Fruit fly (Drosophila melanogaster): ENCODE results near the gene Mettl3.

Gene Mettl3

dm6 chr3R:24051459-24052165 is 19.7 kb downstream of the Mettl3 start (continued):
- TF ChIP-seq crp (GFP tag; optimal IDR thresholded peaks at IDR 0.05) (peak in 1 of 2 experiments; percentile 26), ac (GFP tag; optimal IDR thresholded peaks at IDR 0.05) (no peak), Lpt (GFP tag; optimal IDR thresholded peaks at IDR 0.05) (no peak), CG13296 (GFP tag; optimal IDR thresholded peaks at IDR 0.05) (peak; percentile 3), CG1024 (GFP tag; IDR thresholded peaks at IDR 0.05) (0 out of 2 replicates have a peak, but pooled peaks have one; percentile 19), CG4707 (GFP tag; optimal IDR thresholded peaks at IDR 0.05) (no peak), gsb-n (tag; optimal IDR thresholded peaks at IDR 0.05) (no peak), CG11560 (tag; IDR thresholded peaks at IDR 0.05) (no peak), ftz-f1 (GFP tag; optimal IDR thresholded peaks at IDR 0.05) (peak; percentile 13), ERR (GFP tag; optimal IDR thresholded peaks at IDR 0.05) (peak; percentile 40), sima (GFP tag; optimal IDR thresholded peaks at IDR 0.05) (no peak), pros (GFP tag; optimal IDR thresholded peaks at IDR 0.05) (no peak), TFAM (GFP tag; optimal IDR thresholded peaks at IDR 0.05) (no peak), Dll (GFP tag; IDR thresholded peaks at IDR 0.05; ENCODE audit: partially characterized antibody) (0 out of 4 replicates have a peak, but pooled peaks have one; percentile 26), CG16779 (GFP tag; IDR thresholded peaks at IDR 0.05) (0 out of 2 replicates have a peak, but pooled peaks have one; percentile 25), zen2 (GFP tag; IDR thresholded peaks at IDR 0.05; ENCODE audit: partially characterized antibody) (no peak), Myb (GFP tag; optimal IDR thresholded peaks at IDR 0.05) (peak; percentile 53), Rfx (GFP tag; IDR thresholded peaks at IDR 0.05) (peak; percentile 54; the same call in 1 of the 2 replicates), vvl (GFP tag; IDR thresholded peaks at IDR 0.05) (peak; percentile 29), MESR4 (GFP tag; optimal IDR thresholded peaks at IDR 0.05) (peak; percentile 85), CG10543 (GFP tag; optimal IDR thresholded peaks at IDR 0.05) (peak; percentile 40), dpn (GFP tag; optimal IDR thresholded peaks at IDR 0.05) (no peak), Ets65A (GFP tag) (peak; percentile 54), phol (tag; optimal IDR thresholded peaks at IDR 0.05) (no peak), dimm (GFP tag; IDR thresholded peaks at IDR 0.05) (no peak), CG6272 (GFP tag; IDR thresholded peaks at IDR 0.05) (no peak), Tbp (GFP tag; optimal IDR thresholded peaks at IDR 0.05) (no peak), Blimp-1 (GFP tag; optimal IDR thresholded peaks at IDR 0.05) (no peak), nom (GFP tag; optimal IDR thresholded peaks at IDR 0.05) (no peak), CG3281 (GFP tag; optimal IDR thresholded peaks at IDR 0.05) (peak; percentile 10), CG31388 (GFP tag; optimal IDR thresholded peaks at IDR 0.05) (no peak), btn (GFP tag; optimal IDR thresholded peaks at IDR 0.05) (no peak), CG1603 (tag; optimal IDR thresholded peaks at IDR 0.05) (peak; percentile 17), E2f2 (GFP tag; IDR thresholded peaks at IDR 0.05) (peak; percentile 42; the same call in 1 of the 2 replicates), BtbVII (GFP tag; optimal IDR thresholded peaks at IDR 0.05) (peak; percentile 49), D (optimal IDR thresholded peaks at IDR 0.05) (no peak), D (GFP tag; optimal IDR thresholded peaks at IDR 0.05) (no peak), CG7786 (GFP tag; optimal IDR thresholded peaks at IDR 0.05) (no peak), dmrt11E (tag; optimal IDR thresholded peaks at IDR 0.05) (no peak), CG18476 (GFP tag; optimal IDR thresholded peaks at IDR 0.05) (no peak), CG16815 (GFP tag; optimal IDR thresholded peaks at IDR 0.05) (no peak), CG10959 (GFP tag; IDR thresholded peaks at IDR 0.05) (no peak), CG14441 (GFP tag; IDR thresholded peaks at IDR 0.05) (no peak), CG2116 (GFP tag; optimal IDR thresholded peaks at IDR 0.05) (no peak), CHES-1-like (GFP tag; optimal IDR thresholded peaks at IDR 0.05) (no peak), Gug (GFP tag; IDR thresholded peaks at IDR 0.05) (peak; percentile 26; the same call in 1 of the 4 replicates), bowl (GFP tag; IDR thresholded peaks at IDR 0.05) (no peak), ci (GFP tag; IDR thresholded peaks at IDR 0.05) (peak; percentile 18; the same call in 1 of the 3 replicates), CG6854 (GFP tag; optimal IDR thresholded peaks at IDR 0.05) (no peak), sens (GFP tag) (peak; percentile 61)

All from whole organism, embryonic.